Worm (Caenorhabditis elegans) whole organism, early embryonic: ENCODE results near the gene ddo-2.

Source experiments
- ceh-13 ChIP-seq: fragments of 200-800 bp; sonication (Bioruptor generic); optimal IDR thresholded peaks from 2 replicates; lab custom pipeline; 2018; ENCODE audit warnings: mild to moderate bottlenecking, missing genetic modification characterization, missing compliant biosample characterization
- hmbx-1 ChIP-seq: sonication (generic microtip); optimal IDR thresholded peaks from 2 replicates; lab custom pipeline; 2016; ENCODE audit warnings: mild to moderate bottlenecking, missing genetic modification characterization, missing compliant biosample characterization
- hmg-4 ChIP-seq: fragments of 200-800 bp; sonication (Bioruptor generic); optimal IDR thresholded peaks from 2 replicates; lab custom pipeline; 2018; ENCODE audit warnings: mild to moderate bottlenecking, missing genetic modification characterization, missing compliant biosample characterization
- pes-1 ChIP-seq: fragments of 200-800 bp; sonication (Bioruptor generic); IDR thresholded peaks from 2 replicates; pipeline ENCODE4 v1.3.6; 2022; ENCODE audit warnings: missing genetic modification reagents, missing genetic modification characterization, missing compliant biosample characterization
- sea-1 ChIP-seq: fragments of 200-800 bp; sonication (Bioruptor generic); conservative IDR thresholded peaks from 2 replicates; pipeline ENCODE4 v1.3.6; 2022; ENCODE audit warnings: missing genetic modification characterization, missing compliant biosample characterization
- tbx-37 ChIP-seq: fragments of 200-800 bp; sonication (Bioruptor generic); conservative IDR thresholded peaks from 2 replicates; pipeline ENCODE4 v1.3.6; 2022; ENCODE audit warnings: missing genetic modification reagents, missing genetic modification characterization, missing compliant biosample characterization

- TF ChIP-seq hmbx-1 (no peak), pes-1 (GFP tag; lab: Robert Waterston, UW) (no peak), tbx-37 (no peak), ceh-13 (no peak), hmg-4 (no peak), sea-1 (GFP tag; lab: Robert Waterston, UW) (no peak)
Observed at ce11 chrV:7439807-7440206, 4.3 kb upstream of the ddo-2 start, which contains the start of gene try-13.
